Worm (Caenorhabditis elegans): ENCODE measurements around the gene lgc-17.
A peak's percentile ranks its signal among the peaks of the same experiment; 100 is the strongest.

lgc-17 gene

DNA sequence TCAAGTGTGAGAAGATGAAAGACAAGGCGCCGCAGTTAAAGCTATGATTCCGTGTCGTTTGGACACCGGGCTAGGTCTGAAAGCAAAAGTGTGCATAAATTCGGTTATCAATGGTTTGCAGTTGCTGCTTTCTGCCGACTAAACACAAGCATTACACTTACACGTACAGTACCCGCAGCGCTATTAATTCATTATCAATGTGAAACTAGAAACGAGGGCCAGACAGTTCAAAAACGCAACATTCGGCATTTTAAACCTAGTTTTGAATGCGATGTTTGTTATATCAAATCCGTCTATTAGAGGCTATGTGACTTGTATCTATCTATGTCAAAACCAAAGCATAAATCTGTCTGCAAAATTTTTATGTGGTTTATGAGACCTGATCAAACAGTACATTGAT, 52.6 kb downstream of the lgc-17 start:
- no peak for TF ChIP-seq ZK185.1 (tag; optimal IDR thresholded peaks at IDR 0.05; ENCODE audit: poor library complexity, severe bottlenecking)
- peak; percentile 32 for TF ChIP-seq nhr-80 (tag; optimal IDR thresholded peaks at IDR 0.05)
